Fruit fly (Drosophila melanogaster) whole organism, pupa: ENCODE measurements around the gene ple.

ENCODE experiments used
- CG14655 ChIP-seq: fragments of 200-800 bp; sonication (Bioruptor generic); optimal IDR thresholded peaks from 3 replicates; lab custom pipeline; 2017; ENCODE audit warnings: mild to moderate bottlenecking, missing biosample characterization, missing genetic modification reagents, missing genetic modification characterization
- CG32121 ChIP-seq: fragments of 200-800 bp; sonication (Bioruptor generic); IDR thresholded peaks from 2 replicates; pipeline ENCODE4 v1.3.6; 2022; ENCODE audit warnings: missing biosample characterization, missing genetic modification characterization
- CG34367 ChIP-seq: fragments of 200-800 bp; sonication (Bioruptor generic); optimal IDR thresholded peaks from 2 replicates; lab custom pipeline; 2018; ENCODE audit warnings: missing biosample characterization, mild to moderate bottlenecking, missing genetic modification characterization
- CG4496 ChIP-seq: fragments of 200-800 bp; sonication (Bioruptor generic); IDR thresholded peaks from 3 replicates; pipeline ENCODE4 v1.3.6; 2022; ENCODE audit warnings: missing biosample characterization, missing genetic modification characterization
- CG8301 ChIP-seq: fragments of 200-800 bp; sonication (Bioruptor generic); optimal IDR thresholded peaks from 2 replicates; lab custom pipeline; 2018; ENCODE audit warnings: missing biosample characterization, mild to moderate bottlenecking, missing genetic modification characterization
- CG9948 ChIP-seq: fragments of 200-800 bp; sonication (Bioruptor generic); optimal IDR thresholded peaks from 2 replicates; lab custom pipeline; 2018; ENCODE audit warnings: missing biosample characterization, mild to moderate bottlenecking, missing genetic modification characterization, moderate library complexity
- EcR ChIP-seq: fragments of 200-800 bp; sonication (Bioruptor generic); optimal IDR thresholded peaks from 3 replicates; lab custom pipeline; 2019; ENCODE audit warnings: missing biosample characterization, missing genetic modification characterization, mild to moderate bottlenecking, moderate library complexity, missing genetic modification reagents
- Pif1A ChIP-seq: fragments of 200-800 bp; sonication (Bioruptor generic); optimal IDR thresholded peaks from 3 replicates; lab custom pipeline; 2016; ENCODE audit warnings: missing biosample characterization, missing genetic modification characterization
- fd96Ca ChIP-seq: fragments of 200-800 bp; sonication (Bioruptor generic); IDR thresholded peaks from 3 replicates; pipeline ENCODE4 v1.3.6; 2022; ENCODE audit warnings: missing biosample characterization, missing genetic modification characterization
- gl ChIP-seq: fragments of 200-800 bp; sonication (Bioruptor generic); optimal IDR thresholded peaks from 2 replicates; lab custom pipeline; 2018; ENCODE audit warnings: missing biosample characterization, mild to moderate bottlenecking, missing genetic modification characterization
- rn ChIP-seq: fragments of 200-800 bp; sonication (Bioruptor generic); IDR thresholded peaks from 2 replicates; pipeline ENCODE4 v1.3.6; 2022; ENCODE audit warnings: missing biosample characterization, missing genetic modification characterization

- no peak for TF ChIP-seq CG32121
- TF ChIP-seq CG8301 (tag; lab: Kevin White, UChicago), result no peak
- TF ChIP-seq gl (tag; lab: Kevin White, UChicago), result no peak
- no peak for TF ChIP-seq CG14655 (GFP tag; lab: Kevin White, UChicago)
- TF ChIP-seq Pif1A (GFP tag; lab: Kevin White, UChicago), result no peak
- TF ChIP-seq CG9948 (tag; lab: Kevin White, UChicago), result no peak
- TF ChIP-seq rn, result no peak
- no peak for TF ChIP-seq CG4496 (GFP tag; lab: Robert Waterston, UW)
- TF ChIP-seq CG34367 (tag; lab: Kevin White, UChicago), result no peak
- TF ChIP-seq EcR (GFP tag; lab: Kevin White, UChicago), result no peak
- TF ChIP-seq fd96Ca (GFP tag; lab: Robert Waterston, UW), result no peak
Observed at dm6 chr3L:6665541-6665940, 53.8 kb downstream of the ple start, which contains the start of gene eIF4E4.
